Worm (Caenorhabditis elegans) whole organism, L1 larva: Measurements from ENCODE around the gene T10G3.3.
A peak's percentile ranks its signal among the peaks of the same experiment; 100 is the strongest.

Experiments
- C16A3.4 ChIP-seq: fragments of 150-350 bp; optimal IDR thresholded peaks from 2 replicates; lab custom pipeline; 2014; ENCODE audit warnings: missing biosample characterization, missing genetic modification characterization
- ama-1 ChIP-seq: fragments of 150-350 bp; optimal IDR thresholded peaks from 2 replicates; lab custom pipeline; 2014
- ces-1 ChIP-seq: fragments of 150-350 bp; optimal IDR thresholded peaks from 2 replicates; lab custom pipeline; 2014; ENCODE audit warnings: missing biosample characterization, missing genetic modification reagents, missing genetic modification characterization
- dsc-1 ChIP-seq: sonication (generic microtip); optimal IDR thresholded peaks from 2 replicates; lab custom pipeline; 2016; ENCODE audit warnings: mild to moderate bottlenecking, missing genetic modification characterization, missing compliant biosample characterization
- fos-1 ChIP-seq: fragments of 150-350 bp; optimal IDR thresholded peaks from 2 replicates; lab custom pipeline; 2014; ENCODE audit warnings: missing biosample characterization, missing genetic modification characterization
- lin-39 ChIP-seq: fragments of 150-350 bp; optimal IDR thresholded peaks from 2 replicates; lab custom pipeline; 2014; ENCODE audit warnings: missing biosample characterization, missing genetic modification reagents, missing genetic modification characterization
- lsy-2 ChIP-seq, 2 experiments: fragments of 150-350 bp; optimal IDR thresholded peaks; 2 replicates each; lab custom pipeline; 2014; ENCODE audit warnings: missing biosample characterization in 2 of 2, missing genetic modification characterization in 2 of 2
- nhr-11 ChIP-seq: fragments of 150-350 bp; optimal IDR thresholded peaks from 2 replicates; lab custom pipeline; 2014; ENCODE audit warnings: missing biosample characterization, missing genetic modification characterization
- nhr-12 ChIP-seq: sonication (generic microtip); optimal IDR thresholded peaks from 2 replicates; lab custom pipeline; 2017; ENCODE audit warnings: missing biosample characterization, missing genetic modification characterization
- nhr-76 ChIP-seq: sonication (generic microtip); optimal IDR thresholded peaks from 2 replicates; lab custom pipeline; 2017; ENCODE audit warnings: missing biosample characterization, missing genetic modification characterization
- sptf-1 ChIP-seq: fragments of 150-350 bp; optimal IDR thresholded peaks from 2 replicates; lab custom pipeline; 2014; ENCODE audit warnings: missing biosample characterization, missing genetic modification characterization
- unc-130 ChIP-seq: fragments of 150-350 bp; optimal IDR thresholded peaks from 2 replicates; lab custom pipeline; 2017; ENCODE audit warnings: missing biosample characterization, missing genetic modification characterization, inconsistent platforms
- vab-15 ChIP-seq: sonication (generic microtip); optimal IDR thresholded peaks from 2 replicates; lab custom pipeline; 2017; ENCODE audit warnings: missing genotype, mild to moderate bottlenecking, missing genetic modification characterization, missing compliant biosample characterization
- xbp-1 ChIP-seq: sonication (generic microtip); optimal IDR thresholded peaks from 2 replicates; lab custom pipeline; 2016; ENCODE audit warnings: missing genetic modification characterization, missing compliant biosample characterization

- TF ChIP-seq C16A3.4 (tag; lab: Kevin White, UChicago): peak; percentile 56
- peak; percentile 94 for TF ChIP-seq vab-15 (tag; lab: Kevin White, UChicago)
- peak; percentile 91 for TF ChIP-seq xbp-1 (tag; lab: Kevin White, UChicago)
- TF ChIP-seq lsy-2 (tag; optimal IDR thresholded peaks at IDR 0.05; lab: Kevin White, UChicago): peak; percentile 79 to 87
- TF ChIP-seq dsc-1 (tag; lab: Kevin White, UChicago): peak; percentile 97
- TF ChIP-seq sptf-1 (tag; lab: Kevin White, UChicago): no peak
- peak; percentile 72 for TF ChIP-seq fos-1
- peak; percentile 52 for TF ChIP-seq lin-39 (tag; lab: Kevin White, UChicago)
- TF ChIP-seq unc-130: peak; percentile 47
- TF ChIP-seq ama-1 (lab: Kevin White, UChicago): no peak
- peak; percentile 48 for TF ChIP-seq nhr-76
- peak; percentile 39 for TF ChIP-seq nhr-11 (tag; lab: Kevin White, UChicago)
- TF ChIP-seq nhr-12: no peak
- no peak for TF ChIP-seq ces-1 (GFP tag; lab: Kevin White, UChicago)
These were observed 21.7 kb downstream of the T10G3.3 start, which contains the start of the genes F25H9.6 and F25H9.7 for ce11 chrV:13468190-13468765.
